Worm (Caenorhabditis elegans): ENCODE data around the gene npr-41.

DNA sequence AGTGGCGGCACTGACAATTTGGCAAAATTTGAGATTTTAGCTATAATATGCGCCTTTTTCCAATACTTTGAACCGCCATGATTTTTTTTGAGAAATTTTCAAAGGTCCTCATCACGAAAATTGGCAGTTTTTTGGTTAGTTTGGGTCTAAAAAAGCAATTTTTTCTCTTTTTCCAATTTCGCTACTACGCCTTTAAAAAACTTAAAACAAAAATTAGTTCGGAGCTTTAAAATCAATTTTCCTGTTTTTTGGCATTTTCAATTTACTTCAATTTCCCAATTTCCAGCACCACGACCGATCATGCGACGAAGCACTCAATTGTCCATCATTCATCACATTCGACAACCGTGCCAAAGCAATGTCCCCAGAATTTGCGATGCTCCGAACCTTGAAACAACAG is 13.1 kb upstream of the npr-41 start, which contains the start of gene B0334.5:
- TF ChIP-seq cog-1 (tag; optimal IDR thresholded peaks at IDR 0.05): no peak
- TF ChIP-seq T22C8.4 (GFP tag; IDR thresholded peaks at IDR 0.05): no peak
- no peak for TF ChIP-seq klf-2 (GFP tag; conservative IDR thresholded peaks at IDR 0.05)
